Fruit fly (Drosophila melanogaster) whole organism, prepupa: ENCODE results near the gene galla-2.
A peak's percentile ranks its signal among the peaks of the same experiment; 100 is the strongest.

Source experiments
- Blimp-1 ChIP-seq: fragments of 200-800 bp; sonication (Bioruptor generic); optimal IDR thresholded peaks from 3 replicates; lab custom pipeline; 2017; ENCODE audit warnings: missing biosample characterization, missing genetic modification characterization, mild to moderate bottlenecking, moderate library complexity, missing genetic modification reagents
- CG11902 ChIP-seq: fragments of 200-800 bp; sonication (Bioruptor generic); optimal IDR thresholded peaks from 3 replicates; lab custom pipeline; 2016; ENCODE audit warnings: missing biosample characterization, missing genetic modification characterization
- CG34406 ChIP-seq: fragments of 200-800 bp; sonication (Bioruptor generic); optimal IDR thresholded peaks from 3 replicates; lab custom pipeline; 2016; ENCODE audit warnings: missing biosample characterization, missing genetic modification characterization
- CG6163 ChIP-seq: fragments of 200-800 bp; sonication (Bioruptor generic); IDR thresholded peaks from 3 replicates; pipeline ENCODE4 v1.3.6; 2022; ENCODE audit warnings: missing biosample characterization, missing genetic modification characterization
- CG6854 ChIP-seq: fragments of 200-800 bp; sonication (Bioruptor generic); optimal IDR thresholded peaks from 2 replicates; lab custom pipeline; 2017; ENCODE audit warnings: missing biosample characterization, mild to moderate bottlenecking, missing genetic modification characterization
- Gug ChIP-seq: fragments of 200-800 bp; sonication (Bioruptor generic); IDR thresholded peaks from 2 replicates; pipeline ENCODE4 v1.3.6; 2022; ENCODE audit warnings: missing biosample characterization, missing genetic modification characterization
- Sox102F ChIP-seq: fragments of 200-800 bp; sonication (Bioruptor generic); optimal IDR thresholded peaks from 2 replicates; lab custom pipeline; 2016; ENCODE audit warnings: missing biosample characterization, mild to moderate bottlenecking, missing genetic modification characterization
- dsx ChIP-seq: fragments of 200-800 bp; optimal IDR thresholded peaks from 3 replicates; lab custom pipeline; 2019; ENCODE audit warnings: missing biosample characterization, mild to moderate bottlenecking, missing genetic modification characterization, moderate library complexity; ENCODE audit not compliant: poor library complexity, severe bottlenecking
- fkh ChIP-seq: fragments of 200-800 bp; sonication (Bioruptor generic); optimal IDR thresholded peaks from 3 replicates; lab custom pipeline; 2017; ENCODE audit warnings: missing biosample characterization, mild to moderate bottlenecking, missing genetic modification characterization, moderate library complexity
- pdm3 ChIP-seq: fragments of 200-800 bp; sonication (Bioruptor generic); optimal IDR thresholded peaks from 3 replicates; lab custom pipeline; 2016; ENCODE audit warnings: missing biosample characterization, missing genetic modification characterization
- spab ChIP-seq: fragments of 200-800 bp; sonication (Bioruptor generic); optimal IDR thresholded peaks from 2 replicates; lab custom pipeline; 2017; ENCODE audit warnings: missing biosample characterization, mild to moderate bottlenecking, missing genetic modification characterization, missing genetic modification reagents
- ss ChIP-seq, 2 experiments: fragments of 200-800 bp; sonication (Bioruptor generic); optimal IDR thresholded peaks; 2 replicates in 1 of 2; 3 replicates in 1 of 2; lab custom pipeline; 2017 to 2018; ENCODE audit warnings: mild to moderate bottlenecking in 2 of 2, missing biosample characterization in 2 of 2, missing genetic modification characterization in 2 of 2, moderate library complexity in 1 of 2

dm6 chr3L:10854801-10855418, 27.8 kb upstream of the galla-2 start:
- TF ChIP-seq Sox102F (peak; percentile 85), CG6163 (GFP tag; lab: Robert Waterston, UW) (peak; percentile 78; the same call in 1 of the 3 replicates), CG6854 (GFP tag; lab: Kevin White, UChicago) (peak; percentile 26), pdm3 (peak; percentile 88), fkh (GFP tag; lab: Kevin White, UChicago) (no peak), spab (GFP tag; lab: Kevin White, UChicago) (peak; percentile 92), dsx (GFP tag; lab: Kevin White, UChicago) (peak; percentile 72), ss (GFP tag; optimal IDR thresholded peaks at IDR 0.05; lab: Kevin White, UChicago) (peak; percentile 82 to 88), CG11902 (GFP tag; lab: Kevin White, UChicago) (peak; percentile 78), CG34406 (peak; percentile 90), Gug (GFP tag; lab: Robert Waterston, UW) (no peak; the same call in 1 of the 2 replicates), Blimp-1 (GFP tag; lab: Kevin White, UChicago) (peak; percentile 74)
